Worm (Caenorhabditis elegans) whole organism, midembryonic: ENCODE data around the gene icln-1.

Source experiments
- T22C8.4 ChIP-seq: fragments of 200-800 bp; sonication (Bioruptor generic); IDR thresholded peaks from 2 replicates; pipeline ENCODE4 v1.3.6; 2022; ENCODE audit warnings: missing genetic modification characterization, missing compliant biosample characterization
- cog-1 ChIP-seq: sonication (generic microtip); optimal IDR thresholded peaks from 2 replicates; lab custom pipeline; 2016; ENCODE audit warnings: missing genetic modification characterization, missing compliant biosample characterization
- flt-1 ChIP-seq: fragments of 200-800 bp; sonication (Bioruptor generic); IDR thresholded peaks from 2 replicates; pipeline ENCODE4 v1.3.6; 2022; ENCODE audit warnings: missing genetic modification characterization, missing compliant biosample characterization
- klf-2 ChIP-seq: fragments of 200-800 bp; sonication (Bioruptor generic); conservative IDR thresholded peaks from 2 replicates; pipeline ENCODE4 v1.3.6; 2022; ENCODE audit warnings: missing genetic modification reagents, missing genetic modification characterization, missing compliant biosample characterization
- med-1 ChIP-seq: sonication (generic microtip); optimal IDR thresholded peaks from 2 replicates; lab custom pipeline; 2017; ENCODE audit warnings: missing genetic modification characterization, mild to moderate bottlenecking, missing compliant biosample characterization, antibody characterized with exemption, missing genetic modification reagents; ENCODE audit not compliant: insufficient read depth
- ref-1 ChIP-seq: fragments of 200-800 bp; sonication (Bioruptor generic); conservative IDR thresholded peaks from 2 replicates; pipeline ENCODE4 v1.3.6; 2022; ENCODE audit warnings: missing genetic modification reagents, missing genetic modification characterization, missing compliant biosample characterization
- tab-1 ChIP-seq: fragments of 200-800 bp; sonication (Bioruptor generic); IDR thresholded peaks from 2 replicates; pipeline ENCODE4 v1.3.6; 2022; ENCODE audit warnings: missing genetic modification characterization, missing compliant biosample characterization
- ztf-23 ChIP-seq: fragments of 200-800 bp; sonication (Bioruptor generic); IDR thresholded peaks from 2 replicates; pipeline ENCODE4 v1.3.6; 2022; ENCODE audit warnings: missing genetic modification reagents, missing genetic modification characterization, missing compliant biosample characterization
- ztf-29 ChIP-seq: fragments of 200-800 bp; sonication (Bioruptor generic); IDR thresholded peaks from 2 replicates; pipeline ENCODE4 v1.3.6; 2022; ENCODE audit warnings: missing genetic modification reagents, missing genetic modification characterization, missing compliant biosample characterization

The icln-1 gene

DNA sequence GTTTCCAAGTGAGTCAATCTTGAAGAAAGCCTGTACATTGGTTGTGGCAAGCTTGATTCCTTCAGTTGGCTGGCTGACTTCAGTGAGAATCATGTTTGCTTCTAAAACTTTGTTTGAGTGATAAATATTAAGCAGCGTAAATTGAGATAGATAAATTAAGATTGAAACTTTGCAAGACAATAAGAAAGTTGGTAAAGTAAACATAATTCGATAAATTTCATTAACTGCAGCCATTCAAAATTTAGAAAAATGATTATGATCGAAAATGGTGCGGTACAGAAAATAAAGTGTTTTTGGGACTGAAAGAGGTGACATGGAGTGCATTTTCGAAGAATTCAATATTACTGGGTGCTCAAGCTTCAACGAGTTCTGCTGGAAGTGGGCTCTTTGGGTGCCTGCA lies at the start of gene icln-1:
Gene icln-1 (minus strand): TSS at position 101 of the 400 bp plus-strand sequence.
- TF ChIP-seq med-1 (GFP tag; lab: Kevin White, UChicago) (no peak), cog-1 (tag; lab: Kevin White, UChicago) (no peak), T22C8.4 (no peak), ref-1 (no peak), ztf-29 (GFP tag; lab: Robert Waterston, UW) (no peak), flt-1 (GFP tag; lab: Robert Waterston, UW) (no peak), ztf-23 (GFP tag; lab: Robert Waterston, UW) (no peak), tab-1 (GFP tag; lab: Robert Waterston, UW) (no peak), klf-2 (GFP tag; lab: Robert Waterston, UW) (no peak)

DNA sequence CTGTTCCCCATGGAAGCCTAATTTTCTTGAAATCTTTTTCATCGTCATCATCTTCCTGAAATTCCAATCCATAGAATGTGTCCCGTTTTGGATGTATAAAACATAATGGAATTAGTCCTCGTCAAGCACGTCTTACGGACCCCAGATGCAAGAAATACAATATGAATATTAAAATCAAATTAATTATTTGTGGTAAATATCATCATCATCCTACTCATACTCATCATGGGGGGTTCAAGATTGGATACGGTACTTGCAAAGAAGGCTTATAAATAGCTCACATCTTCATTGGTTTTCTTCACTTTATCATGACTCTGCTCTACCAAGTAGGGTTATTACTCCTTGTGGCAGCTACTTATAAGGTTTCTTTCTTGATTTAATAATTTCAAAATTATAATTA lies 49.0 kb upstream of the icln-1 start, which contains the start of gene flp-1:
Gene flp-1 (plus strand): TSS at position 301 of the 400 bp plus-strand sequence.
- TF ChIP-seq ztf-29 (GFP tag; lab: Robert Waterston, UW): no peak
- no peak for TF ChIP-seq tab-1 (GFP tag; lab: Robert Waterston, UW)
- no peak for TF ChIP-seq med-1 (GFP tag; lab: Kevin White, UChicago)
- no peak for TF ChIP-seq klf-2 (GFP tag; lab: Robert Waterston, UW)
- no peak for TF ChIP-seq T22C8.4

- TF ChIP-seq klf-2 (GFP tag; lab: Robert Waterston, UW) (no peak), T22C8.4 (no peak), med-1 (GFP tag; lab: Kevin White, UChicago) (no peak), ref-1 (no peak), ztf-29 (GFP tag; lab: Robert Waterston, UW) (no peak), cog-1 (tag; lab: Kevin White, UChicago) (no peak), ztf-23 (GFP tag; lab: Robert Waterston, UW) (no peak), flt-1 (GFP tag; lab: Robert Waterston, UW) (no peak), tab-1 (GFP tag; lab: Robert Waterston, UW) (no peak)
Observed at ce11 chrIV:9140172-9140805, 44.8 kb upstream of the icln-1 start.

DNA sequence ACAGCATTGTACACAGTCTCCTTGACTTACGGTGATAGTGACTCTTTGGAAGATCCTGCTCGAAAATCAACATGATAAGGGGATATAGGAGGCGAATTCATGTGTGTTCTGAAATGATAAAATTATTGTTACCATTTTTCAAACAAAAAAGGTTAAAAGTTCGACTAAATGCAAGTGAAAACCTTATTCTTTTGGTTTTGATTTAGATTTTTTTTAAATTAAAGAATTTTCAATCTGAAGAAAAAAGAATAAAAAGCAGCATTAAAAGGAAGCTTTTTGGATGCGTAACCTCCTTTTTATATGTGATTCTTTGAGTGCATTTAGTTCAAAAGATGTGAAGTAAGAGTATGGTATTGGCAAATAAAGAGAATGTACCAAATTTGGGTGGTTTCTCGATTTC lies 39.9 kb upstream of the icln-1 start, which contains the start of gene delm-1:
Gene delm-1 (minus strand): TSS at position 101 of the 400 bp plus-strand sequence.
- TF ChIP-seq med-1 (GFP tag; lab: Kevin White, UChicago): no peak
- no peak for TF ChIP-seq tab-1 (GFP tag; lab: Robert Waterston, UW)
- no peak for TF ChIP-seq cog-1 (tag; lab: Kevin White, UChicago)
- no peak for TF ChIP-seq ref-1
- TF ChIP-seq flt-1 (GFP tag; lab: Robert Waterston, UW): no peak
- TF ChIP-seq ztf-29 (GFP tag; lab: Robert Waterston, UW): no peak
- no peak for TF ChIP-seq klf-2 (GFP tag; lab: Robert Waterston, UW)
- no peak for TF ChIP-seq ztf-23 (GFP tag; lab: Robert Waterston, UW)
- TF ChIP-seq T22C8.4: no peak

DNA sequence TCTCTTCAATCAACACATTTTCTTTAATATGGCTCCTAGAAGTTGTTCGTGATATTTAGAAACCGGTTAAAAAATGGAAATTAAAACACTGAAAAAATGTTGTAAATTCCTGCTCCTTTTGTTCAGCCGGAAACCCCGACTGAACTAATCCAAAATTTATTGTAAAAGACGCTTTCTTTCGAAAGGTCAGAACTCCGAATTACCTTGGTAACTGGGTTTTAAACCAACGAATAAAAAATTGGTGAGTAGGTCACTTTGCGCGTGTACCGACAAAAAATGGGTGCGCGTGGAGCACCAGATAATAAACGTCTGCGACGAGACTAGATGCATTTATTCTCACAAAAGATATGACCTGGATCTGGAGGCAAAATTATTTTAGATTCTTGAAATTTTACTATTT lies 35.2 kb upstream of the icln-1 start:
- TF ChIP-seq ztf-23 (GFP tag; lab: Robert Waterston, UW) (no peak), flt-1 (GFP tag; lab: Robert Waterston, UW) (no peak), med-1 (GFP tag; lab: Kevin White, UChicago) (no peak), ztf-29 (GFP tag; lab: Robert Waterston, UW) (no peak), ref-1 (no peak), klf-2 (GFP tag; lab: Robert Waterston, UW) (no peak), tab-1 (GFP tag; lab: Robert Waterston, UW) (no peak), T22C8.4 (no peak), cog-1 (tag; lab: Kevin White, UChicago) (no peak)

DNA sequence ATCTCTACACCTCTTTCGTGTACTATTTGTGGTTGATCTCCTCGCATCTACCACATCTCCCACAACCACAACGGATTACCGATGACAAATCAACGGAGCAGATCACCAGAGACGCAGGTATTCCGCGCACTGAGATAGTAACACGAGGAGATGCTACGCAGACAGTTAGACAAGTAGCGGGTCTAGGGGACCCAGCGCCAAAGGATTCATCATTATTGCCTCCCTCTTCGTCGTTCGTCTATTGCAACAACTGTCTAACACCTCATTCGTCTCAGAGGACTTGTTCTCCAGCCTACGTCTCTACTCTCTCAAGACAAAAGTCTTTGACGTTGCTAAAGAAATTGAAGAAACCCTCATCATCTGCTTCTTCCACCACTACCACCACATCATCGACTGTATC lies 26.1 kb upstream of the icln-1 start:
- TF ChIP-seq ref-1 (no peak), flt-1 (GFP tag; lab: Robert Waterston, UW) (no peak), med-1 (GFP tag; lab: Kevin White, UChicago) (no peak), cog-1 (tag; lab: Kevin White, UChicago) (no peak), ztf-29 (GFP tag; lab: Robert Waterston, UW) (no peak), klf-2 (GFP tag; lab: Robert Waterston, UW) (no peak), tab-1 (GFP tag; lab: Robert Waterston, UW) (no peak), ztf-23 (GFP tag; lab: Robert Waterston, UW) (no peak), T22C8.4 (no peak)

- TF ChIP-seq tab-1 (GFP tag; lab: Robert Waterston, UW) (no peak), flt-1 (GFP tag; lab: Robert Waterston, UW) (no peak), klf-2 (GFP tag; lab: Robert Waterston, UW) (no peak), cog-1 (tag; lab: Kevin White, UChicago) (no peak), ref-1 (no peak), ztf-29 (GFP tag; lab: Robert Waterston, UW) (no peak), T22C8.4 (no peak), ztf-23 (GFP tag; lab: Robert Waterston, UW) (no peak), med-1 (GFP tag; lab: Kevin White, UChicago) (no peak)
Observed at ce11 chrIV:9120220-9120619, 24.8 kb upstream of the icln-1 start.

ce11 chrIV:9118792-9119191 lies 23.3 kb upstream of the icln-1 start, which contains the start of gene nrfl-1:
TSS of gene nrfl-1 (plus strand) at chrIV:9119092.
- TF ChIP-seq cog-1 (tag; lab: Kevin White, UChicago) (no peak), ref-1 (no peak), med-1 (GFP tag; lab: Kevin White, UChicago) (no peak), flt-1 (GFP tag; lab: Robert Waterston, UW) (no peak), ztf-23 (GFP tag; lab: Robert Waterston, UW) (no peak)

ce11 chrIV:9118348-9118747 lies 22.9 kb upstream of the icln-1 start:
- TF ChIP-seq ref-1 (no peak), flt-1 (GFP tag; lab: Robert Waterston, UW) (no peak), T22C8.4 (no peak), ztf-23 (GFP tag; lab: Robert Waterston, UW) (no peak), cog-1 (tag; lab: Kevin White, UChicago) (no peak), tab-1 (GFP tag; lab: Robert Waterston, UW) (no peak), klf-2 (GFP tag; lab: Robert Waterston, UW) (no peak), ztf-29 (GFP tag; lab: Robert Waterston, UW) (no peak), med-1 (GFP tag; lab: Kevin White, UChicago) (no peak)
